Fruit fly (Drosophila melanogaster) whole organism, embryonic: ENCODE measurements around the gene TfIIS.

ENCODE experiments used
- BtbVII ChIP-seq: fragments of 200-800 bp; sonication (Bioruptor generic); optimal IDR thresholded peaks from 3 replicates; lab custom pipeline; 2017; ENCODE audit warnings: missing biosample characterization, mild to moderate bottlenecking, missing genetic modification characterization
- CG1024 ChIP-seq: fragments of 200-800 bp; sonication (Bioruptor generic); IDR thresholded peaks from 2 replicates; pipeline ENCODE4 v1.3.6; 2022; ENCODE audit warnings: missing biosample characterization, missing genetic modification characterization
- CG10543 ChIP-seq: fragments of 200-800 bp; sonication (Bioruptor generic); optimal IDR thresholded peaks from 3 replicates; lab custom pipeline; 2017; ENCODE audit warnings: missing biosample characterization, mild to moderate bottlenecking, missing genetic modification characterization, moderate library complexity
- CG10654 ChIP-seq: fragments of 200-800 bp; sonication (Bioruptor generic); optimal IDR thresholded peaks from 2 replicates; lab custom pipeline; 2016; ENCODE audit warnings: missing biosample characterization, missing genetic modification characterization
- CG11093 ChIP-seq: fragments of 200-800 bp; sonication (Bioruptor generic); IDR thresholded peaks from 3 replicates; pipeline ENCODE4 v1.3.6; 2022; ENCODE audit warnings: missing biosample characterization, missing genetic modification characterization
- CG12104 ChIP-seq: fragments of 200-800 bp; sonication (Bioruptor generic); optimal IDR thresholded peaks from 3 replicates; lab custom pipeline; 2016; ENCODE audit warnings: missing biosample characterization, missing genetic modification characterization
- CG12744 ChIP-seq: fragments of 200-800 bp; sonication (Bioruptor generic); optimal IDR thresholded peaks from 2 replicates; lab custom pipeline; 2016; ENCODE audit warnings: missing biosample characterization, missing genetic modification characterization
- CG1647 ChIP-seq: fragments of 200-800 bp; sonication (Bioruptor generic); optimal IDR thresholded peaks from 3 replicates; lab custom pipeline; 2016; ENCODE audit warnings: missing biosample characterization, missing genetic modification characterization
- CG2202 ChIP-seq: fragments of 200-800 bp; sonication (Bioruptor generic); optimal IDR thresholded peaks from 2 replicates; lab custom pipeline; 2018; ENCODE audit warnings: missing biosample characterization, mild to moderate bottlenecking, missing genetic modification characterization
- CG2875 ChIP-seq: fragments of 200-800 bp; sonication (Bioruptor generic); optimal IDR thresholded peaks from 2 replicates; lab custom pipeline; 2017; ENCODE audit warnings: missing biosample characterization, mild to moderate bottlenecking, missing genetic modification characterization, missing genetic modification reagents
- CG2889 ChIP-seq: fragments of 200-800 bp; sonication (Bioruptor generic); IDR thresholded peaks from 3 replicates; pipeline ENCODE4 v1.3.6; 2022; ENCODE audit warnings: missing biosample characterization, missing genetic modification characterization
- CG30020 ChIP-seq: fragments of 200-800 bp; optimal IDR thresholded peaks from 2 replicates; lab custom pipeline; 2019; ENCODE audit warnings: missing biosample characterization, mild to moderate bottlenecking, missing genetic modification characterization, moderate library complexity
- CG31441 ChIP-seq: fragments of 200-800 bp; sonication (Bioruptor generic); IDR thresholded peaks from 2 replicates; pipeline ENCODE4 v1.3.6; 2022; ENCODE audit warnings: missing biosample characterization, missing genetic modification characterization
- CG32772 ChIP-seq: fragments of 200-800 bp; sonication (Bioruptor generic); IDR thresholded peaks from 2 replicates; pipeline ENCODE4 v1.3.6; 2022; ENCODE audit warnings: missing biosample characterization, missing genetic modification characterization
- CG3726 ChIP-seq: fragments of 200-800 bp; sonication (Bioruptor generic); IDR thresholded peaks from 3 replicates; pipeline ENCODE4, ENCODE4 v1.3.6; 2022; ENCODE audit warnings: missing biosample characterization, missing genetic modification characterization
- CG3995 ChIP-seq: fragments of 200-800 bp; sonication (Bioruptor generic); optimal IDR thresholded peaks from 3 replicates; lab custom pipeline; 2016; ENCODE audit warnings: missing biosample characterization, missing genetic modification characterization
- CG43689 ChIP-seq: fragments of 200-800 bp; sonication (Bioruptor generic); IDR thresholded peaks from 2 replicates; pipeline ENCODE4 v1.3.6; 2022; ENCODE audit warnings: missing biosample characterization, missing genetic modification characterization
- CG4730 ChIP-seq: fragments of 200-800 bp; sonication (Bioruptor generic); IDR thresholded peaks from 2 replicates; pipeline ENCODE4 v1.3.6; 2022; ENCODE audit warnings: missing biosample characterization, missing genetic modification characterization
- CG5245 ChIP-seq: fragments of 200-800 bp; sonication (Bioruptor generic); optimal IDR thresholded peaks from 3 replicates; lab custom pipeline; 2016; ENCODE audit warnings: missing biosample characterization, missing genetic modification characterization
- CG6765 ChIP-seq: fragments of 200-800 bp; sonication (Bioruptor generic); optimal IDR thresholded peaks from 3 replicates; lab custom pipeline; 2017; ENCODE audit warnings: missing biosample characterization, mild to moderate bottlenecking, missing genetic modification characterization
- CG7271 ChIP-seq: fragments of 200-800 bp; sonication (Bioruptor generic); optimal IDR thresholded peaks from 2 replicates; lab custom pipeline; 2018; ENCODE audit warnings: missing biosample characterization, mild to moderate bottlenecking, missing genetic modification characterization, moderate library complexity
- CG9797 ChIP-seq: fragments of 200-800 bp; sonication (Bioruptor generic); optimal IDR thresholded peaks from 3 replicates; lab custom pipeline; 2018; ENCODE audit warnings: missing biosample characterization, mild to moderate bottlenecking, missing genetic modification characterization
- CHES-1-like ChIP-seq: fragments of 200-800 bp; sonication (Bioruptor generic); optimal IDR thresholded peaks from 2 replicates; lab custom pipeline; 2016; ENCODE audit warnings: missing biosample characterization, missing genetic modification characterization
- D19A ChIP-seq: fragments of 200-800 bp; optimal IDR thresholded peaks from 3 replicates; lab custom pipeline; 2019; ENCODE audit warnings: missing biosample characterization, mild to moderate bottlenecking, missing genetic modification characterization, moderate library complexity
- Dip2 ChIP-seq: fragments of 200-800 bp; sonication (Bioruptor generic); IDR thresholded peaks from 2 replicates; pipeline ENCODE4 v1.3.6; 2022; ENCODE audit warnings: missing biosample characterization, missing genetic modification characterization
- Fer2 ChIP-seq: fragments of 200-800 bp; sonication (Bioruptor generic); optimal IDR thresholded peaks from 2 replicates; lab custom pipeline; 2018; ENCODE audit warnings: missing biosample characterization, mild to moderate bottlenecking, missing genetic modification characterization, moderate library complexity
- Gsc ChIP-seq: fragments of 200-800 bp; sonication (Bioruptor generic); IDR thresholded peaks from 2 replicates; pipeline ENCODE4 v1.3.6; 2022; ENCODE audit warnings: missing biosample characterization, missing genetic modification characterization
- Hey ChIP-seq: fragments of 200-800 bp; sonication (Bioruptor generic); optimal IDR thresholded peaks from 3 replicates; lab custom pipeline; 2018; ENCODE audit warnings: missing biosample characterization, mild to moderate bottlenecking, missing genetic modification characterization
- MBD-R2 ChIP-seq: fragments of 200-800 bp; sonication (Bioruptor generic); IDR thresholded peaks from 2 replicates; pipeline ENCODE4 v1.3.6; 2022; ENCODE audit warnings: missing biosample characterization, missing genetic modification characterization
- Myb ChIP-seq: fragments of 200-800 bp; sonication (Bioruptor generic); optimal IDR thresholded peaks from 2 replicates; lab custom pipeline; 2016; ENCODE audit warnings: missing biosample characterization, missing genetic modification characterization
- Pdp1 ChIP-seq, 2 experiments: fragments of 200-800 bp; sonication (Bioruptor generic); optimal IDR thresholded peaks; 3 replicates each; lab custom pipeline; 2016; ENCODE audit warnings: missing biosample characterization in 2 of 2, missing genetic modification characterization in 2 of 2, mild to moderate bottlenecking in 1 of 2, moderate library complexity in 1 of 2
- br ChIP-seq: fragments of >200 bp; optimal IDR thresholded peaks from 2 replicates; lab custom pipeline; 2017
- crol ChIP-seq: fragments of 200-800 bp; sonication (Bioruptor generic); IDR thresholded peaks from 2 replicates; pipeline ENCODE4 v1.3.6; 2022; ENCODE audit warnings: missing biosample characterization, missing genetic modification characterization
- eyg ChIP-seq: fragments of 200-800 bp; sonication (Bioruptor generic); optimal IDR thresholded peaks from 3 replicates; lab custom pipeline; 2016; ENCODE audit warnings: missing biosample characterization, missing genetic modification characterization
- hbn ChIP-seq: fragments of 200-800 bp; sonication (Bioruptor generic); IDR thresholded peaks from 2 replicates; pipeline ENCODE4 v1.3.6; 2022; ENCODE audit warnings: missing biosample characterization, missing genetic modification characterization; ENCODE audit not compliant: partially characterized antibody
- hkb ChIP-seq, 2 experiments: fragments of 200-800 bp in 1 of 2; fragments of >200 bp in 1 of 2; sonication (Bioruptor generic) in 1 of 2; IDR thresholded peaks in 1 of 2; optimal IDR thresholded peaks in 1 of 2; 2 replicates each; pipeline versions ENCODE4 v1.3.6 to Lab custom; 2017 to 2022; ENCODE audit warnings: missing biosample characterization in 1 of 2, missing genetic modification characterization in 1 of 2
- klu ChIP-seq: fragments of 200-800 bp; sonication (Bioruptor generic); IDR thresholded peaks from 2 replicates; pipeline ENCODE4 v1.3.6; 2022; ENCODE audit warnings: missing biosample characterization, missing genetic modification characterization
- lilli ChIP-seq: fragments of 200-800 bp; sonication (Bioruptor generic); optimal IDR thresholded peaks from 3 replicates; lab custom pipeline; 2016; ENCODE audit warnings: missing biosample characterization, missing genetic modification characterization
- lola ChIP-seq, 3 experiments: fragments of >200 bp in 2 of 3; fragments of 200-800 bp in 1 of 3; sonication (Bioruptor generic) in 1 of 3; optimal IDR thresholded peaks; 2 replicates each; lab custom pipeline; 2017 to 2019; ENCODE audit warnings: missing biosample characterization in 3 of 3, missing genetic modification characterization in 3 of 3, mild to moderate bottlenecking in 1 of 3, moderate library complexity in 1 of 3
- maf-S ChIP-seq: fragments of 200-800 bp; sonication (Bioruptor generic); optimal IDR thresholded peaks from 2 replicates; lab custom pipeline; 2016; ENCODE audit warnings: missing biosample characterization, missing genetic modification characterization
- org-1 ChIP-seq: fragments of 200-800 bp; sonication (Bioruptor generic); optimal IDR thresholded peaks from 2 replicates; lab custom pipeline; 2017; ENCODE audit warnings: missing biosample characterization, missing genetic modification characterization
- sisA ChIP-seq: fragments of 200-800 bp; sonication (Bioruptor generic); IDR thresholded peaks from 2 replicates; pipeline ENCODE4 v1.3.6; 2022; ENCODE audit warnings: missing biosample characterization, missing genetic modification characterization
- sr ChIP-seq: fragments of 200-800 bp; sonication (Bioruptor generic); IDR thresholded peaks from 3 replicates; pipeline ENCODE4 v1.3.6; 2022; ENCODE audit warnings: missing biosample characterization, missing genetic modification characterization
- tll ChIP-seq, 2 experiments: fragments of 200-800 bp in 1 of 2; fragments of >200 bp in 1 of 2; sonication (Bioruptor generic) in 1 of 2; optimal IDR thresholded peaks; 2 replicates each; lab custom pipeline; 2017 to 2019; ENCODE audit warnings: missing biosample characterization in 2 of 2, missing genetic modification characterization in 2 of 2, mild to moderate bottlenecking in 1 of 2, moderate library complexity in 1 of 2
- tna ChIP-seq: fragments of 200-800 bp; sonication (Bioruptor generic); IDR thresholded peaks from 2 replicates; pipeline ENCODE4 v1.3.6; 2022; ENCODE audit warnings: missing biosample characterization, missing genetic modification characterization; ENCODE audit not compliant: partially characterized antibody
- trh ChIP-seq: fragments of 200-800 bp; sonication (Bioruptor generic); optimal IDR thresholded peaks from 2 replicates; lab custom pipeline; 2016; ENCODE audit warnings: missing biosample characterization, missing genetic modification characterization
- vnd ChIP-seq: fragments of 200-800 bp; sonication (Bioruptor generic); IDR thresholded peaks from 3 replicates; pipeline ENCODE4 v1.3.6; 2022; ENCODE audit warnings: missing biosample characterization, missing genetic modification characterization; ENCODE audit not compliant: partially characterized antibody
- vvl ChIP-seq: fragments of 200-800 bp; sonication (Bioruptor generic); IDR thresholded peaks from 2 replicates; pipeline ENCODE4 v1.3.6; 2022; ENCODE audit warnings: missing biosample characterization, missing genetic modification characterization
- wek ChIP-seq: fragments of 200-800 bp; sonication (Bioruptor generic); optimal IDR thresholded peaks from 3 replicates; lab custom pipeline; 2018; ENCODE audit warnings: missing biosample characterization, mild to moderate bottlenecking, missing genetic modification characterization, moderate library complexity

The TfIIS gene

DNA sequence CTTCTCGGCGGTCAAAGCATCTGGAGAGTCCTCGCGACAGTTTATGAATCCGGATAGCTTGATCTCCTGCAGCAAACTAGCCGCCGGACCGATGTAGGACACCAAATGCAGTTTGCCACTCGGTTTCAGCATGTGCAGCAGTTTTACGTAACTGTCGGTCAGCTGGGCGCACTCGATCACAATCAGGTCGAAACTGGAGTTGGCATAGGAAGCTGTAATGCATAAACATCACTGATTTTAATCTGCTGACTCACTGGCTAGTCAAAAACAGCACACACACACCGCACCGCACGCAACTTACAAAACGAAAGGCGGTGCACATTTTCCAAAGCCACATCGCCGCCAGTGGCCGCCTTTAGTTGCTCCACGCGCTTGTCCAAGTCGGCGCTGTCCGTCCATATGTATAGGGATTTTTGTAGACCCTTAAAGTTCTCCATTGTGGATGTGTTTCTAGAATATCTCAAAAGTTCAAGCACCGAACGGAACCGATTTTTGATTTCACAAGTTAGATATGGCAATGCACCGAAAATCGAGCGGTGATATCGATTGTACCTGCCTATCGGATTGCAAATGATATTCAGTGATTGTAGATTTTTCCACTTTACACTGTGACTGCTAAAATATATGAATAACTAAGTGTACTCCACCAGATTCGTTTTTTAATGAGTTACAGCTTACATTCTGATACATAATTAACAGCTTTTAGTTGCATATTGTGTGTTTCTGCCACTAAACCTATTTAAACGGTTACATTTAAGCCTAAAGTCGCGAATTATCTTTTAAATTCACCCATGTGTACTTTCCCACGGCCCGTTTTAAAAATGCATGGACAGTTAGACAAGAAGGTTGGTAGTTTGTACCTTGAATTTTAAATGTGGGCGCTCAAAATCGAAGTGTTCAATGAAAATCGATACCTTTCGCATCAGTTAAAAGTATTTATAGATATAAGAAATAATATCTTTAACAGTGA lies 21.9 kb downstream of the TfIIS start, which contains the start of gene CIAPIN1 (continued):
- TF ChIP-seq br (no peak), CG3726 (GFP tag; lab: Robert Waterston, UW) (no peak), Dip2 (no peak), CG6765 (no peak), sr (GFP tag; lab: Robert Waterston, UW) (no peak), BtbVII (GFP tag; lab: Kevin White, UChicago) (no peak), CG10543 (GFP tag; lab: Kevin White, UChicago) (no peak), tna (GFP tag; lab: Robert Waterston, UW) (peak; percentile 63), CG43689 (GFP tag; lab: Robert Waterston, UW) (no peak), hkb (optimal IDR thresholded peaks at IDR 0.05; lab: Kevin White, UChicago) (no peak), hkb (GFP tag; IDR thresholded peaks at IDR 0.05; lab: Robert Waterston, UW) (no peak), lilli (GFP tag; lab: Kevin White, UChicago) (no peak), CG1647 (no peak), CG4730 (GFP tag; lab: Robert Waterston, UW) (no peak), trh (GFP tag; lab: Kevin White, UChicago) (no peak), CG11093 (no peak), CHES-1-like (GFP tag; lab: Kevin White, UChicago) (no peak), vvl (GFP tag; lab: Robert Waterston, UW) (0 out of 2 replicates have a peak, but pooled peaks have one; percentile 6), Pdp1 (GFP tag; optimal IDR thresholded peaks at IDR 0.05; lab: Kevin White, UChicago) (peak in 1 of 2 experiments; percentile 28), CG2875 (GFP tag; lab: Kevin White, UChicago) (no peak), CG12104 (GFP tag; lab: Kevin White, UChicago) (no peak), CG12744 (GFP tag; lab: Kevin White, UChicago) (no peak), Gsc (no peak), MBD-R2 (GFP tag; lab: Robert Waterston, UW) (no peak; the same call in none of the 2 replicates), D19A (no peak), CG7271 (no peak), lola (GFP tag; optimal IDR thresholded peaks at IDR 0.05; lab: Kevin White, UChicago) (peak in 1 of 3 experiments; percentile 16), hbn (peak; percentile 55), Hey (tag; lab: Kevin White, UChicago) (no peak), vnd (peak; percentile 16; the same call in 2 of the 3 replicates), crol (no peak), maf-S (GFP tag; lab: Kevin White, UChicago) (no peak), CG30020 (tag; lab: Kevin White, UChicago) (peak; percentile 18), tll (GFP tag; optimal IDR thresholded peaks at IDR 0.05; lab: Kevin White, UChicago) (peak in 1 of 2 experiments; percentile 32), Myb (GFP tag; lab: Kevin White, UChicago) (peak; percentile 12), CG2202 (no peak), eyg (GFP tag; lab: Kevin White, UChicago) (no peak), sisA (GFP tag; lab: Robert Waterston, UW) (no peak), wek (no peak), klu (GFP tag; lab: Robert Waterston, UW) (no peak), CG32772 (GFP tag; lab: Robert Waterston, UW) (no peak), CG3995 (GFP tag; lab: Kevin White, UChicago) (peak; percentile 97), CG5245 (GFP tag; lab: Kevin White, UChicago) (no peak), CG10654 (GFP tag; lab: Kevin White, UChicago) (no peak), CG9797 (no peak), CG1024 (GFP tag; lab: Robert Waterston, UW) (no peak), CG31441 (GFP tag; lab: Robert Waterston, UW) (no peak; the same call in 1 of the 2 replicates), CG2889 (GFP tag; lab: Robert Waterston, UW) (no peak), org-1 (no peak), Fer2 (tag; lab: Kevin White, UChicago) (no peak)
